Fruit fly (Drosophila melanogaster) whole organism, wandering third instar larva: ENCODE results near the gene Cdc42.

ENCODE experiments used
- Abd-B ChIP-seq: fragments of >200 bp; optimal IDR thresholded peaks from 2 replicates; lab custom pipeline; 2017; ENCODE audit warnings: missing biosample characterization, missing genetic modification characterization
- CG32264 ChIP-seq: fragments of 200-800 bp; sonication (Bioruptor generic); optimal IDR thresholded peaks from 2 replicates; lab custom pipeline; 2016; ENCODE audit warnings: missing biosample characterization, missing genetic modification characterization
- CG9705 ChIP-seq: fragments of 200-800 bp; sonication (Bioruptor generic); optimal IDR thresholded peaks from 2 replicates; lab custom pipeline; 2018; ENCODE audit warnings: missing biosample characterization, mild to moderate bottlenecking, missing genetic modification characterization
- Dfd ChIP-seq: fragments of >200 bp; optimal IDR thresholded peaks from 2 replicates; lab custom pipeline; 2017; ENCODE audit warnings: missing biosample characterization, missing genetic modification characterization
- GATAd ChIP-seq: sonication (Bioruptor generic); optimal IDR thresholded peaks from 2 replicates; lab custom pipeline; 2016; ENCODE audit warnings: missing biosample characterization, missing genetic modification characterization
- HLH106 ChIP-seq: fragments of 200-800 bp; optimal IDR thresholded peaks from 3 replicates; lab custom pipeline; 2019; ENCODE audit warnings: missing biosample characterization, mild to moderate bottlenecking, missing genetic modification characterization, moderate library complexity
- Hnf4 ChIP-seq: fragments of 200-800 bp; sonication (Bioruptor generic); optimal IDR thresholded peaks from 2 replicates; lab custom pipeline; 2016; ENCODE audit warnings: missing biosample characterization, mild to moderate bottlenecking, missing genetic modification characterization
- Hr78 ChIP-seq: fragments of >200 bp; optimal IDR thresholded peaks from 2 replicates; lab custom pipeline; 2017; ENCODE audit warnings: missing biosample characterization, missing genetic modification characterization
- Jra ChIP-seq: sonication (Bioruptor generic); optimal IDR thresholded peaks from 2 replicates; lab custom pipeline; 2016; ENCODE audit warnings: missing biosample characterization, missing genetic modification characterization
- Mio ChIP-seq: sonication (Bioruptor generic); optimal IDR thresholded peaks from 2 replicates; lab custom pipeline; 2016; ENCODE audit warnings: missing biosample characterization, missing genetic modification characterization
- Myc ChIP-seq: fragments of >200 bp; optimal IDR thresholded peaks from 2 replicates; lab custom pipeline; 2017
- N ChIP-seq: fragments of >200 bp; optimal IDR thresholded peaks from 2 replicates; lab custom pipeline; 2018; ENCODE audit warnings: missing biosample characterization, missing external identifiers, missing genetic modification characterization
- OdsH ChIP-seq: fragments of 200-800 bp; sonication (Bioruptor generic); optimal IDR thresholded peaks from 2 replicates; lab custom pipeline; 2016; ENCODE audit warnings: missing biosample characterization, mild to moderate bottlenecking, missing genetic modification characterization
- Sp1 ChIP-seq: fragments of 200-800 bp; sonication (Bioruptor generic); optimal IDR thresholded peaks from 3 replicates; lab custom pipeline; 2019; ENCODE audit warnings: missing biosample characterization, mild to moderate bottlenecking, missing genetic modification characterization, moderate library complexity
- Vsx2 ChIP-seq: fragments of 200-300, 225-300 bp; sonication (Bioruptor generic); optimal IDR thresholded peaks from 2 replicates; lab custom pipeline; 2018; ENCODE audit warnings: missing biosample characterization, missing genetic modification characterization; ENCODE audit not compliant: partially characterized antibody
- br ChIP-seq: fragments of 200-800 bp; sonication (Bioruptor generic); optimal IDR thresholded peaks from 2 replicates; lab custom pipeline; 2016; ENCODE audit warnings: missing biosample characterization, missing genetic modification characterization
- brk ChIP-seq: fragments of 200-800 bp; sonication (Bioruptor generic); optimal IDR thresholded peaks from 2 replicates; lab custom pipeline; 2016; ENCODE audit warnings: missing biosample characterization, mild to moderate bottlenecking, missing genetic modification characterization
- dl ChIP-seq, 2 experiments: fragments of 175-275, 200-275 bp in 1 of 2; fragments of 200-275 bp in 1 of 2; sonication (Bioruptor generic); optimal IDR thresholded peaks; lab custom pipeline; 2018; ENCODE audit warnings: mild to moderate bottlenecking in 2 of 2, missing biosample characterization in 2 of 2, missing genetic modification characterization in 2 of 2, moderate library complexity in 2 of 2; ENCODE audit not compliant: partially characterized antibody in 2 of 2, insufficient read depth in 1 of 2
- dmrt93B ChIP-seq: fragments of 200-800 bp; sonication (Bioruptor generic); optimal IDR thresholded peaks from 2 replicates; lab custom pipeline; 2018; ENCODE audit warnings: missing biosample characterization, mild to moderate bottlenecking, missing genetic modification characterization
- dsf ChIP-seq: sonication (Bioruptor generic); optimal IDR thresholded peaks from 2 replicates; lab custom pipeline; 2016; ENCODE audit warnings: missing biosample characterization, missing genetic modification characterization, borderline replicate concordance
- ey ChIP-seq: fragments of 200-800 bp; sonication (Bioruptor generic); optimal IDR thresholded peaks from 2 replicates; lab custom pipeline; 2016; ENCODE audit warnings: missing biosample characterization, missing genetic modification characterization
- foxo ChIP-seq, 2 experiments: fragments of 200-800 bp; sonication (Bioruptor generic); optimal IDR thresholded peaks; 2 replicates in 1 of 2; 3 replicates in 1 of 2; lab custom pipeline; 2016 to 2017; ENCODE audit warnings: missing biosample characterization in 2 of 2, missing genetic modification characterization in 2 of 2
- fru ChIP-seq: fragments of 200-800 bp; sonication (Bioruptor generic); optimal IDR thresholded peaks from 3 replicates; lab custom pipeline; 2016; ENCODE audit warnings: missing biosample characterization, mild to moderate bottlenecking, missing genetic modification characterization
- jim ChIP-seq: fragments of 175-275, 200-325 bp; sonication (Bioruptor generic); optimal IDR thresholded peaks from 2 replicates; lab custom pipeline; 2016; ENCODE audit warnings: missing biosample characterization, mild to moderate bottlenecking, missing genetic modification characterization
- lola ChIP-seq: fragments of >200 bp; optimal IDR thresholded peaks from 2 replicates; lab custom pipeline; 2017; ENCODE audit warnings: missing biosample characterization, missing genetic modification characterization
- pan ChIP-seq: fragments of >200 bp; optimal IDR thresholded peaks from 2 replicates; lab custom pipeline; 2017
- psq ChIP-seq: fragments of 200-800 bp; sonication (Bioruptor generic); optimal IDR thresholded peaks from 3 replicates; lab custom pipeline; 2017; ENCODE audit warnings: missing biosample characterization, mild to moderate bottlenecking, missing genetic modification characterization, moderate library complexity
- rgr ChIP-seq: fragments of 200-800 bp; sonication (Bioruptor generic); optimal IDR thresholded peaks from 3 replicates; lab custom pipeline; 2016; ENCODE audit warnings: missing biosample characterization, mild to moderate bottlenecking, missing genetic modification characterization
- sage ChIP-seq: fragments of 200-800 bp; sonication (Bioruptor generic); optimal IDR thresholded peaks from 2 replicates; lab custom pipeline; 2016; ENCODE audit warnings: missing biosample characterization, mild to moderate bottlenecking, missing genetic modification characterization
- sv ChIP-seq: fragments of 200-800 bp; sonication (Bioruptor generic); optimal IDR thresholded peaks from 3 replicates; lab custom pipeline; 2016; ENCODE audit warnings: missing biosample characterization, missing genetic modification characterization
- tai ChIP-seq: sonication (Bioruptor generic); optimal IDR thresholded peaks from 2 replicates; lab custom pipeline; 2016; ENCODE audit warnings: missing biosample characterization, missing genetic modification characterization
- usp ChIP-seq: fragments of >200 bp; optimal IDR thresholded peaks from 2 replicates; lab custom pipeline; 2017; ENCODE audit warnings: missing biosample characterization, missing genetic modification characterization
- woc ChIP-seq: sonication (Bioruptor generic); optimal IDR thresholded peaks from 2 replicates; lab custom pipeline; 2016; ENCODE audit warnings: missing biosample characterization, mild to moderate bottlenecking, missing genetic modification characterization

Cdc42 gene

dm6 chrX:19711936-19712335 lies 15.0 kb downstream of the Cdc42 start:
- TF ChIP-seq N (GFP tag; lab: Kevin White, UChicago) (no peak), Dfd (GFP tag; lab: Kevin White, UChicago) (no peak), Hr78 (no peak), Hnf4 (GFP tag; lab: Kevin White, UChicago) (no peak), usp (GFP tag; lab: Kevin White, UChicago) (no peak), CG32264 (GFP tag; lab: Kevin White, UChicago) (no peak), fru (GFP tag; lab: Kevin White, UChicago) (no peak), Myc (no peak), psq (no peak), Sp1 (GFP tag; lab: Kevin White, UChicago) (no peak), Mio (no peak)
- TF ChIP-seq, all 38 proteins: peak for 0

- no peak for TF ChIP-seq Hr78
- TF ChIP-seq OdsH (GFP tag; lab: Kevin White, UChicago): no peak
- no peak for TF ChIP-seq CG9705 (GFP tag; lab: Kevin White, UChicago)
- TF ChIP-seq foxo (GFP tag; optimal IDR thresholded peaks at IDR 0.05; lab: Kevin White, UChicago): no peak
- TF ChIP-seq sv (GFP tag; lab: Kevin White, UChicago): no peak
- TF ChIP-seq dmrt93B (GFP tag; lab: Kevin White, UChicago): no peak
- no peak for TF ChIP-seq tai (GFP tag; lab: Kevin White, UChicago)
- no peak for TF ChIP-seq Abd-B
- no peak for TF ChIP-seq Myc
- no peak for TF ChIP-seq Dfd (GFP tag; lab: Kevin White, UChicago)
- TF ChIP-seq dl (GFP tag; optimal IDR thresholded peaks at IDR 0.05; lab: Kevin White, UChicago; ENCODE audit: insufficient read depth in 1 of 2, partially characterized antibody in 2 of 2): no peak
- TF ChIP-seq jim (GFP tag; lab: Kevin White, UChicago): no peak
- no peak for TF ChIP-seq Mio
- TF ChIP-seq Jra (GFP tag; lab: Kevin White, UChicago): no peak
- no peak for TF ChIP-seq Vsx2
Observed at dm6 chrX:19712898-19713627, 16.2 kb downstream of the Cdc42 start, which contains the start of gene meso18E. TSS of gene meso18E (minus strand) at chrX:19713045.

- no peak for TF ChIP-seq Dfd (GFP tag; lab: Kevin White, UChicago)
- TF ChIP-seq Mio: no peak
- TF ChIP-seq woc (GFP tag; lab: Kevin White, UChicago): no peak
- no peak for TF ChIP-seq GATAd (GFP tag; lab: Kevin White, UChicago)
- no peak for TF ChIP-seq ey (GFP tag; lab: Kevin White, UChicago)
- TF ChIP-seq Myc: no peak
- no peak for TF ChIP-seq OdsH (GFP tag; lab: Kevin White, UChicago)
- no peak for TF ChIP-seq lola
- TF ChIP-seq rgr (GFP tag; lab: Kevin White, UChicago): no peak
- no peak for TF ChIP-seq jim (GFP tag; lab: Kevin White, UChicago)
Observed at dm6 chrX:19714816-19715215, 17.9 kb downstream of the Cdc42 start.

- TF ChIP-seq br (GFP tag; lab: Kevin White, UChicago) (no peak), dl (GFP tag; optimal IDR thresholded peaks at IDR 0.05; lab: Kevin White, UChicago; ENCODE audit: insufficient read depth in 1 of 2, partially characterized antibody in 2 of 2) (no peak), CG9705 (GFP tag; lab: Kevin White, UChicago) (no peak), usp (GFP tag; lab: Kevin White, UChicago) (no peak), OdsH (GFP tag; lab: Kevin White, UChicago) (no peak), dsf (GFP tag; lab: Kevin White, UChicago) (no peak), rgr (GFP tag; lab: Kevin White, UChicago) (no peak), N (GFP tag; lab: Kevin White, UChicago) (no peak), HLH106 (tag; lab: Kevin White, UChicago) (no peak), brk (GFP tag; lab: Kevin White, UChicago) (no peak), jim (GFP tag; lab: Kevin White, UChicago) (no peak), sv (GFP tag; lab: Kevin White, UChicago) (no peak), pan (lab: Kevin White, UChicago) (no peak), Sp1 (GFP tag; lab: Kevin White, UChicago) (no peak), sage (GFP tag; lab: Kevin White, UChicago) (no peak)
Observed at dm6 chrX:19716325-19716917, 19.5 kb downstream of the Cdc42 start.
